Worm (Caenorhabditis elegans): ENCODE measurements around the gene chil-16.

Gene chil-16

ce11 chrII:9477567-9477966 is 35.8 kb upstream of the chil-16 start, which contains the start of gene chil-27:
Gene chil-27, plus strand, starts transcription at chrII:9477867.
- no peak for TF ChIP-seq mel-28 (tag; optimal IDR thresholded peaks at IDR 0.05; ENCODE audit: borderline replicate concordance)
- TF ChIP-seq K11D2.4 (GFP tag; IDR thresholded peaks at IDR 0.05), result no peak
- TF ChIP-seq let-607 (tag; optimal IDR thresholded peaks at IDR 0.05), result no peak
- TF ChIP-seq Y53F4B.3 (GFP tag; IDR thresholded peaks at IDR 0.05), result no peak
- TF ChIP-seq rec-8 (tag; optimal IDR thresholded peaks at IDR 0.05), result no peak
- no peak for TF ChIP-seq F52B5.7 (tag; optimal IDR thresholded peaks at IDR 0.05)
- no peak for TF ChIP-seq sea-2 (GFP tag; IDR thresholded peaks at IDR 0.05)
- no peak for TF ChIP-seq dpl-1 (GFP tag; optimal IDR thresholded peaks at IDR 0.05)
- no peak for TF ChIP-seq mes-4 (tag; optimal IDR thresholded peaks at IDR 0.05)
- no peak for TF ChIP-seq pha-4 (tag; optimal IDR thresholded peaks at IDR 0.05)
- no peak for TF ChIP-seq tbx-9 (tag; optimal IDR thresholded peaks at IDR 0.05; ENCODE audit: borderline replicate concordance)
- TF ChIP-seq ztf-18 (tag; optimal IDR thresholded peaks at IDR 0.05), result no peak
- TF ChIP-seq rpc-1 (optimal IDR thresholded peaks at IDR 0.05), result no peak
- TF ChIP-seq rpc-1 (tag; optimal IDR thresholded peaks at IDR 0.05), result no peak
- no peak for TF ChIP-seq ceh-79 (tag; optimal IDR thresholded peaks at IDR 0.05)
- no peak for TF ChIP-seq tbp1 (GFP tag; optimal IDR thresholded peaks at IDR 0.05)

- TF ChIP-seq F23B12.7 (tag; optimal IDR thresholded peaks at IDR 0.05; ENCODE audit: insufficient read depth), result no peak
- no peak for TF ChIP-seq madf-6 (GFP tag; IDR thresholded peaks at IDR 0.05)
- no peak for TF ChIP-seq hsf-1 (GFP tag; IDR thresholded peaks at IDR 0.05)
- TF ChIP-seq F39B2.1 (GFP tag; IDR thresholded peaks at IDR 0.05), result no peak
- no peak for TF ChIP-seq K11D2.4 (GFP tag; IDR thresholded peaks at IDR 0.05)
- no peak for TF ChIP-seq ets-4 (GFP tag; optimal IDR thresholded peaks at IDR 0.05)
- no peak for TF ChIP-seq nfya-2 (GFP tag; IDR thresholded peaks at IDR 0.05)
- TF ChIP-seq bed-1 (GFP tag; IDR thresholded peaks at IDR 0.05), result no peak
- no peak for TF ChIP-seq snpc-1.1 (tag; optimal IDR thresholded peaks at IDR 0.05; ENCODE audit: insufficient read depth)
- TF ChIP-seq lsy-27 (tag; optimal IDR thresholded peaks at IDR 0.05; ENCODE audit: borderline replicate concordance, insufficient read depth), result no peak
- no peak for TF ChIP-seq F37B4.10 (GFP tag; IDR thresholded peaks at IDR 0.05)
- TF ChIP-seq ztf-22 (GFP tag; optimal IDR thresholded peaks at IDR 0.05), result no peak
- no peak for TF ChIP-seq ztf-18 (tag; optimal IDR thresholded peaks at IDR 0.05)
- TF ChIP-seq rcor-1 (GFP tag; IDR thresholded peaks at IDR 0.05), result no peak
- TF ChIP-seq zim-3 (tag; optimal IDR thresholded peaks at IDR 0.05), result no peak
- no peak for TF ChIP-seq nhr-27 (tag; optimal IDR thresholded peaks at IDR 0.05)
- no peak for TF ChIP-seq Y95B8A.8 (GFP tag; IDR thresholded peaks at IDR 0.05)
These were observed 32.8 kb upstream of the chil-16 start, which contains the start of the genes chil-25 and chil-26 for ce11 chrII:9474367-9475105. Gene chil-25, minus strand, starts transcription at chrII:9474467. Gene chil-26, plus strand, starts transcription at chrII:9475055.

ce11 chrII:9470027-9470426 is 28.3 kb upstream of the chil-16 start, which contains the start of gene T19H5.6:
Gene T19H5.6, minus strand, starts transcription at chrII:9470221.
- TF ChIP-seq rcor-1 (GFP tag; IDR thresholded peaks at IDR 0.05), result no peak
- no peak for TF ChIP-seq bed-1 (GFP tag; IDR thresholded peaks at IDR 0.05)
- TF ChIP-seq egrh-3 (GFP tag; IDR thresholded peaks at IDR 0.05), result no peak
- no peak for TF ChIP-seq fkh-3 (tag; optimal IDR thresholded peaks at IDR 0.05)
- no peak for TF ChIP-seq efl-1 (GFP tag; optimal IDR thresholded peaks at IDR 0.05)
- no peak for TF ChIP-seq Y79H2A.3 (GFP tag; conservative IDR thresholded peaks at IDR 0.05)
- TF ChIP-seq ztf-28 (GFP tag; IDR thresholded peaks at IDR 0.05), result no peak
- TF ChIP-seq dox-1 (GFP tag; IDR thresholded peaks at IDR 0.05), result no peak
- TF ChIP-seq pha-4 (tag; optimal IDR thresholded peaks at IDR 0.05), result no peak
- TF ChIP-seq nhr-80 (tag; optimal IDR thresholded peaks at IDR 0.05), result no peak
- no peak for TF ChIP-seq rpc-1 (optimal IDR thresholded peaks at IDR 0.05)
- TF ChIP-seq rpc-1 (tag; optimal IDR thresholded peaks at IDR 0.05), result no peak
- TF ChIP-seq gei-17 (GFP tag; optimal IDR thresholded peaks at IDR 0.05), result no peak
- no peak for TF ChIP-seq mcd-1 (GFP tag; IDR thresholded peaks at IDR 0.05)
- TF ChIP-seq Y53F4B.3 (GFP tag; IDR thresholded peaks at IDR 0.05), result no peak
- TF ChIP-seq mes-4 (tag; optimal IDR thresholded peaks at IDR 0.05), result no peak
- no peak for TF ChIP-seq F33H1.4 (GFP tag; IDR thresholded peaks at IDR 0.05)
- no peak for TF ChIP-seq ceh-91 (GFP tag; IDR thresholded peaks at IDR 0.05)
- no peak for TF ChIP-seq bed-2 (GFP tag; IDR thresholded peaks at IDR 0.05)

Data from whole organism, young adult.